Fruit fly (Drosophila melanogaster) whole organism, pupa: ENCODE data around the gene CG7006.

Source experiments
- CG10348 ChIP-seq: fragments of 200-800 bp; sonication (Bioruptor generic); IDR thresholded peaks from 2 replicates; pipeline ENCODE4 v1.3.6; 2022; ENCODE audit warnings: missing biosample characterization, missing genetic modification characterization
- CG12605 ChIP-seq: fragments of 200-800 bp; sonication (Bioruptor generic); IDR thresholded peaks from 2 replicates; pipeline ENCODE4 v1.3.6; 2022; ENCODE audit warnings: missing biosample characterization, missing genetic modification characterization
- CG13204 ChIP-seq: fragments of 200-800 bp; sonication (Bioruptor generic); optimal IDR thresholded peaks from 2 replicates; lab custom pipeline; 2018; ENCODE audit warnings: missing biosample characterization, mild to moderate bottlenecking, missing genetic modification characterization, moderate library complexity
- CG14655 ChIP-seq: fragments of 200-800 bp; sonication (Bioruptor generic); optimal IDR thresholded peaks from 3 replicates; lab custom pipeline; 2017; ENCODE audit warnings: mild to moderate bottlenecking, missing biosample characterization, missing genetic modification reagents, missing genetic modification characterization
- CG15710 ChIP-seq: fragments of 200-800 bp; sonication (Bioruptor generic); optimal IDR thresholded peaks from 2 replicates; lab custom pipeline; 2018; ENCODE audit warnings: missing biosample characterization, mild to moderate bottlenecking, missing genetic modification characterization, moderate library complexity
- CG17806 ChIP-seq: fragments of 200-800 bp; sonication (Bioruptor generic); optimal IDR thresholded peaks from 2 replicates; lab custom pipeline; 2018; ENCODE audit warnings: missing biosample characterization, mild to moderate bottlenecking, missing genetic modification characterization, moderate library complexity
- CG32121 ChIP-seq: fragments of 200-800 bp; sonication (Bioruptor generic); IDR thresholded peaks from 2 replicates; pipeline ENCODE4 v1.3.6; 2022; ENCODE audit warnings: missing biosample characterization, missing genetic modification characterization
- CG34367 ChIP-seq: fragments of 200-800 bp; sonication (Bioruptor generic); optimal IDR thresholded peaks from 2 replicates; lab custom pipeline; 2018; ENCODE audit warnings: missing biosample characterization, mild to moderate bottlenecking, missing genetic modification characterization
- CG4496 ChIP-seq: fragments of 200-800 bp; sonication (Bioruptor generic); IDR thresholded peaks from 3 replicates; pipeline ENCODE4 v1.3.6; 2022; ENCODE audit warnings: missing biosample characterization, missing genetic modification characterization
- CG8159 ChIP-seq: fragments of 200-800 bp; sonication (Bioruptor generic); optimal IDR thresholded peaks from 3 replicates; lab custom pipeline; 2018; ENCODE audit warnings: missing biosample characterization, mild to moderate bottlenecking, missing genetic modification characterization, moderate library complexity
- CG8301 ChIP-seq: fragments of 200-800 bp; sonication (Bioruptor generic); optimal IDR thresholded peaks from 2 replicates; lab custom pipeline; 2018; ENCODE audit warnings: missing biosample characterization, mild to moderate bottlenecking, missing genetic modification characterization
- CG9948 ChIP-seq: fragments of 200-800 bp; sonication (Bioruptor generic); optimal IDR thresholded peaks from 2 replicates; lab custom pipeline; 2018; ENCODE audit warnings: missing biosample characterization, mild to moderate bottlenecking, missing genetic modification characterization, moderate library complexity
- D1 ChIP-seq: fragments of 200-800 bp; sonication (Bioruptor generic); optimal IDR thresholded peaks from 2 replicates; lab custom pipeline; 2018; ENCODE audit warnings: missing biosample characterization, mild to moderate bottlenecking, missing genetic modification characterization, moderate library complexity
- EcR ChIP-seq: fragments of 200-800 bp; sonication (Bioruptor generic); optimal IDR thresholded peaks from 3 replicates; lab custom pipeline; 2019; ENCODE audit warnings: missing biosample characterization, missing genetic modification characterization, mild to moderate bottlenecking, moderate library complexity, missing genetic modification reagents
- Ets98B ChIP-seq: fragments of 200-800 bp; sonication (Bioruptor generic); IDR thresholded peaks from 2 replicates; pipeline ENCODE4 v1.3.6; 2022; ENCODE audit warnings: missing biosample characterization, missing genetic modification characterization
- Pif1A ChIP-seq: fragments of 200-800 bp; sonication (Bioruptor generic); optimal IDR thresholded peaks from 3 replicates; lab custom pipeline; 2016; ENCODE audit warnings: missing biosample characterization, missing genetic modification characterization
- Pif1B ChIP-seq: fragments of 200-800 bp; sonication (Bioruptor generic); optimal IDR thresholded peaks from 3 replicates; lab custom pipeline; 2016; ENCODE audit warnings: missing biosample characterization, missing genetic modification characterization
- Snoo ChIP-seq: fragments of 200-800 bp; sonication (Bioruptor generic); optimal IDR thresholded peaks from 3 replicates; lab custom pipeline; 2017; ENCODE audit warnings: missing biosample characterization, mild to moderate bottlenecking, missing genetic modification characterization, inconsistent platforms
- fd96Ca ChIP-seq: fragments of 200-800 bp; sonication (Bioruptor generic); IDR thresholded peaks from 3 replicates; pipeline ENCODE4 v1.3.6; 2022; ENCODE audit warnings: missing biosample characterization, missing genetic modification characterization
- gl ChIP-seq: fragments of 200-800 bp; sonication (Bioruptor generic); optimal IDR thresholded peaks from 2 replicates; lab custom pipeline; 2018; ENCODE audit warnings: missing biosample characterization, mild to moderate bottlenecking, missing genetic modification characterization
- rn ChIP-seq: fragments of 200-800 bp; sonication (Bioruptor generic); IDR thresholded peaks from 2 replicates; pipeline ENCODE4 v1.3.6; 2022; ENCODE audit warnings: missing biosample characterization, missing genetic modification characterization

Gene CG7006

dm6 chr3R:24810844-24811625, 39.4 kb upstream of the CG7006 start:
- peak; percentile 88 for TF ChIP-seq CG8159
- peak; percentile 94 for TF ChIP-seq CG12605 (GFP tag; lab: Robert Waterston, UW)
- peak; percentile 93 for TF ChIP-seq Pif1B (GFP tag; lab: Kevin White, UChicago)
- TF ChIP-seq CG10348 (GFP tag; lab: Robert Waterston, UW): peak; percentile 85
- TF ChIP-seq CG17806 (tag; lab: Kevin White, UChicago): peak; percentile 92
- peak; percentile 97 for TF ChIP-seq Ets98B (GFP tag; lab: Robert Waterston, UW)
- peak; percentile 88 for TF ChIP-seq CG9948 (tag; lab: Kevin White, UChicago)
- TF ChIP-seq D1 (tag; lab: Kevin White, UChicago): no peak
- TF ChIP-seq CG34367 (tag; lab: Kevin White, UChicago): peak; percentile 92
- peak; percentile 85 for TF ChIP-seq gl (tag; lab: Kevin White, UChicago)
- peak; percentile 98 for TF ChIP-seq CG4496 (GFP tag; lab: Robert Waterston, UW)
- TF ChIP-seq rn (GFP tag; lab: Robert Waterston, UW): peak; percentile 89
- TF ChIP-seq Pif1A: peak; percentile 93
- TF ChIP-seq CG32121 (GFP tag; lab: Robert Waterston, UW): peak; percentile 93
- TF ChIP-seq CG14655: peak; percentile 96
- peak; percentile 90 for TF ChIP-seq CG15710 (tag; lab: Kevin White, UChicago)
- TF ChIP-seq fd96Ca (GFP tag; lab: Robert Waterston, UW): peak; percentile 98
- peak; percentile 95 for TF ChIP-seq EcR (GFP tag; lab: Kevin White, UChicago)
- TF ChIP-seq Snoo (tag; lab: Kevin White, UChicago): peak; percentile 69
- TF ChIP-seq CG13204 (GFP tag; lab: Kevin White, UChicago): no peak
- peak; percentile 95 for TF ChIP-seq CG8301 (tag; lab: Kevin White, UChicago)

- TF ChIP-seq CG9948 (tag; lab: Kevin White, UChicago) (no peak), CG34367 (tag; lab: Kevin White, UChicago) (no peak), EcR (GFP tag; lab: Kevin White, UChicago) (no peak), CG32121 (GFP tag; lab: Robert Waterston, UW) (no peak), Pif1A (no peak), CG15710 (tag; lab: Kevin White, UChicago) (no peak), CG17806 (tag; lab: Kevin White, UChicago) (no peak), CG4496 (GFP tag; lab: Robert Waterston, UW) (no peak), Snoo (tag; lab: Kevin White, UChicago) (no peak), gl (tag; lab: Kevin White, UChicago) (no peak), Ets98B (GFP tag; lab: Robert Waterston, UW) (no peak), CG8159 (no peak)
Measured at dm6 chr3R:24812394-24812793, 38.0 kb upstream of the CG7006 start.

dm6 chr3R:24812987-24813636, 37.3 kb upstream of the CG7006 start:
- TF ChIP-seq CG12605 (GFP tag; lab: Robert Waterston, UW) (peak; percentile 64), Pif1A (no peak)

dm6 chr3R:24813637-24814301, 36.7 kb upstream of the CG7006 start, which contains the start of the genes lili and CG34150:
Gene lili (minus strand): TSS chr3R:24814012.
Gene CG34150 (plus strand): TSS chr3R:24814262.
- no peak for TF ChIP-seq D1 (tag; lab: Kevin White, UChicago)
- TF ChIP-seq CG15710 (tag; lab: Kevin White, UChicago): peak; percentile 60
- TF ChIP-seq CG14655: no peak
- no peak for TF ChIP-seq CG8301 (tag; lab: Kevin White, UChicago)
- TF ChIP-seq EcR (GFP tag; lab: Kevin White, UChicago): peak; percentile 22
- TF ChIP-seq rn (GFP tag; lab: Robert Waterston, UW): no peak
- TF ChIP-seq Snoo (tag; lab: Kevin White, UChicago): peak; percentile 31
- no peak for TF ChIP-seq gl (tag; lab: Kevin White, UChicago)
- no peak for TF ChIP-seq CG10348 (GFP tag; lab: Robert Waterston, UW)
- TF ChIP-seq CG4496 (GFP tag; lab: Robert Waterston, UW): peak; percentile 79
- no peak for TF ChIP-seq CG34367 (tag; lab: Kevin White, UChicago)
- peak; percentile 27 for TF ChIP-seq CG12605 (GFP tag; lab: Robert Waterston, UW)
- no peak for TF ChIP-seq Pif1B (GFP tag; lab: Kevin White, UChicago)
- peak; percentile 39 for TF ChIP-seq CG17806 (tag; lab: Kevin White, UChicago)
- no peak for TF ChIP-seq Pif1A
- TF ChIP-seq CG32121 (GFP tag; lab: Robert Waterston, UW): peak; percentile 28; the same call in 1 of the 2 replicates
- no peak for TF ChIP-seq CG8159
- no peak for TF ChIP-seq fd96Ca (GFP tag; lab: Robert Waterston, UW)
- no peak for TF ChIP-seq CG13204 (GFP tag; lab: Kevin White, UChicago)
- TF ChIP-seq Ets98B (GFP tag; lab: Robert Waterston, UW): peak; percentile 38; the same call in 1 of the 2 replicates
- TF ChIP-seq CG9948 (tag; lab: Kevin White, UChicago): peak; percentile 38
